Worm (Caenorhabditis elegans) whole organism, young adult: ENCODE data around the gene srt-36.

Source experiments
- B0035.1 ChIP-seq: sonication (generic microtip); optimal IDR thresholded peaks from 2 replicates; lab custom pipeline; 2016; ENCODE audit warnings: missing genetic modification characterization, mild to moderate bottlenecking, missing compliant biosample characterization, missing genotype, missing genetic modification reagents
- D2030.7 ChIP-seq: fragments of 200-800 bp; sonication (Bioruptor generic); IDR thresholded peaks from 2 replicates; pipeline ENCODE4 v1.3.6; 2022; ENCODE audit warnings: missing genetic modification reagents, missing genetic modification characterization, missing compliant biosample characterization
- F10E7.11 ChIP-seq: sonication (generic microtip); optimal IDR thresholded peaks from 2 replicates; lab custom pipeline; 2017; ENCODE audit warnings: mild to moderate bottlenecking, missing genetic modification characterization, moderate library complexity, missing compliant biosample characterization
- F22D6.2 ChIP-seq: sonication (generic microtip); optimal IDR thresholded peaks from 2 replicates; lab custom pipeline; 2016; ENCODE audit warnings: mild to moderate bottlenecking, missing genetic modification characterization, missing compliant biosample characterization
- F23B12.7 ChIP-seq: sonication (generic microtip); optimal IDR thresholded peaks from 2 replicates; lab custom pipeline; 2017; ENCODE audit warnings: missing genetic modification characterization, mild to moderate bottlenecking, missing compliant biosample characterization, antibody characterized with exemption, moderate library complexity; ENCODE audit not compliant: insufficient read depth
- F39B2.1 ChIP-seq: fragments of 200-800 bp; sonication (Bioruptor generic); IDR thresholded peaks from 2 replicates; pipeline ENCODE4 v1.3.6; 2022; ENCODE audit warnings: missing genetic modification reagents, missing genetic modification characterization, missing compliant biosample characterization
- F49E8.2 ChIP-seq: sonication (generic microtip); optimal IDR thresholded peaks from 3 replicates; lab custom pipeline; 2017; ENCODE audit warnings: missing genetic modification characterization, mild to moderate bottlenecking, missing compliant biosample characterization, antibody characterized with exemption, moderate library complexity; ENCODE audit not compliant: insufficient read depth
- F57A8.1 ChIP-seq: fragments of 200-800 bp; sonication (Bioruptor generic); optimal IDR thresholded peaks from 2 replicates; lab custom pipeline; 2018; ENCODE audit warnings: mild to moderate bottlenecking, missing genetic modification characterization, moderate library complexity, missing compliant biosample characterization
- K11D2.4 ChIP-seq: fragments of 200-800 bp; sonication (Bioruptor generic); IDR thresholded peaks from 2 replicates; pipeline ENCODE4 v1.3.6; 2022; ENCODE audit warnings: missing genetic modification reagents, missing genetic modification characterization, missing compliant biosample characterization
- Y53G8AR.9 ChIP-seq: fragments of 200-800 bp; sonication (Bioruptor generic); conservative IDR thresholded peaks from 2 replicates; pipeline ENCODE4 v1.3.6; 2022; ENCODE audit warnings: missing genetic modification reagents, missing genetic modification characterization, missing compliant biosample characterization
- ZK185.1 ChIP-seq: sonication (generic microtip); optimal IDR thresholded peaks from 2 replicates; lab custom pipeline; 2016; ENCODE audit warnings: mild to moderate bottlenecking, missing genetic modification characterization, missing compliant biosample characterization; ENCODE audit not compliant: poor library complexity, severe bottlenecking
- aptf-2 ChIP-seq: fragments of 200-800 bp; sonication (Bioruptor generic); conservative IDR thresholded peaks from 2 replicates; pipeline ENCODE4 v1.3.6; 2022; ENCODE audit warnings: missing genetic modification reagents, missing genetic modification characterization, missing compliant biosample characterization
- attf-3 ChIP-seq: fragments of 200-800 bp; sonication (Bioruptor generic); conservative IDR thresholded peaks from 2 replicates; pipeline ENCODE4 v1.3.6; 2022; ENCODE audit warnings: missing genetic modification reagents, missing genetic modification characterization, missing compliant biosample characterization
- bed-2 ChIP-seq: fragments of 200-800 bp; sonication (Bioruptor generic); IDR thresholded peaks from 2 replicates; pipeline ENCODE4 v1.3.6; 2022; ENCODE audit warnings: missing genetic modification reagents, missing genetic modification characterization, missing compliant biosample characterization
- cebp-1 ChIP-seq, 2 experiments: fragments of 200-800 bp in 1 of 2; sonication (Bioruptor generic) in 1 of 2; sonication (generic microtip) in 1 of 2; IDR thresholded peaks in 1 of 2; optimal IDR thresholded peaks in 1 of 2; 2 replicates each; pipeline versions ENCODE4 v1.3.6 to Lab custom; 2017 to 2022; ENCODE audit warnings: missing compliant biosample characterization in 2 of 2, missing genetic modification characterization in 2 of 2, mild to moderate bottlenecking in 1 of 2, missing genetic modification reagents in 1 of 2, moderate library complexity in 1 of 2
- ceh-27 ChIP-seq: fragments of 200-800 bp; sonication (Bioruptor generic); optimal IDR thresholded peaks from 2 replicates; lab custom pipeline; 2018; ENCODE audit warnings: mild to moderate bottlenecking, missing genetic modification characterization, moderate library complexity, missing compliant biosample characterization
- ceh-79 ChIP-seq: sonication (generic microtip); optimal IDR thresholded peaks from 2 replicates; lab custom pipeline; 2017; ENCODE audit warnings: mild to moderate bottlenecking, missing genetic modification characterization, missing compliant biosample characterization
- die-1 ChIP-seq: sonication (generic microtip); optimal IDR thresholded peaks from 2 replicates; lab custom pipeline; 2016; ENCODE audit warnings: missing genotype, mild to moderate bottlenecking, missing genetic modification characterization, missing compliant biosample characterization
- egl-18 ChIP-seq: fragments of 200-800 bp; sonication (Bioruptor generic); IDR thresholded peaks from 2 replicates; pipeline ENCODE4 v1.3.6; 2022; ENCODE audit warnings: missing genetic modification reagents, missing genetic modification characterization, missing compliant biosample characterization
- fkh-3 ChIP-seq: sonication (generic microtip); optimal IDR thresholded peaks from 2 replicates; lab custom pipeline; 2016; ENCODE audit warnings: mild to moderate bottlenecking, missing genetic modification characterization, missing compliant biosample characterization
- gei-17 ChIP-seq: fragments of 200-800 bp; sonication (Bioruptor generic); optimal IDR thresholded peaks from 2 replicates; lab custom pipeline; 2018; ENCODE audit warnings: mild to moderate bottlenecking, missing genetic modification characterization, missing compliant biosample characterization
- hmg-20 ChIP-seq: fragments of 200-800 bp; sonication (Bioruptor generic); IDR thresholded peaks from 2 replicates; pipeline ENCODE4 v1.3.6; 2022; ENCODE audit warnings: missing genetic modification reagents, missing genetic modification characterization, missing compliant biosample characterization
- hrde-1 ChIP-seq: sonication (generic microtip); optimal IDR thresholded peaks from 2 replicates; lab custom pipeline; 2016; ENCODE audit warnings: missing genetic modification characterization, mild to moderate bottlenecking, missing compliant biosample characterization, moderate library complexity, missing genotype, missing genetic modification reagents, borderline replicate concordance
- let-607 ChIP-seq, 2 experiments: fragments of 200-800 bp in 1 of 2; sonication (Bioruptor generic) in 1 of 2; sonication (generic microtip) in 1 of 2; optimal IDR thresholded peaks; 2 replicates each; lab custom pipeline; 2016 to 2018; ENCODE audit warnings: mild to moderate bottlenecking in 2 of 2, missing compliant biosample characterization in 2 of 2, missing genetic modification characterization in 2 of 2, moderate library complexity in 2 of 2, missing genotype in 1 of 2
- lin-35 ChIP-seq, 3 experiments: fragments of 150-350 bp in 2 of 3; sonication (generic microtip) in 1 of 3; optimal IDR thresholded peaks; 2 replicates each; lab custom pipeline; 2014 to 2018; ENCODE audit warnings: missing biosample characterization in 3 of 3, missing genetic modification characterization in 3 of 3, missing genetic modification reagents in 3 of 3
- lin-40 ChIP-seq: sonication (generic microtip); optimal IDR thresholded peaks from 2 replicates; lab custom pipeline; 2016; ENCODE audit warnings: missing genetic modification characterization, mild to moderate bottlenecking, missing compliant biosample characterization, missing genotype, missing genetic modification reagents
- lir-1 ChIP-seq: fragments of 200-800 bp; sonication (Bioruptor generic); conservative IDR thresholded peaks from 2 replicates; pipeline ENCODE4 v1.3.6; 2022; ENCODE audit warnings: missing genetic modification reagents, missing genetic modification characterization, missing compliant biosample characterization
- madf-8 ChIP-seq: fragments of 200-800 bp; sonication (Bioruptor generic); conservative IDR thresholded peaks from 2 replicates; pipeline ENCODE4 v1.3.6; 2022; ENCODE audit warnings: missing genetic modification reagents, missing genetic modification characterization, missing compliant biosample characterization
- mcd-1 ChIP-seq: fragments of 200-800 bp; sonication (Bioruptor generic); IDR thresholded peaks from 2 replicates; pipeline ENCODE4 v1.3.6; 2022; ENCODE audit warnings: missing genetic modification reagents, missing genetic modification characterization, missing compliant biosample characterization
- mes-4 ChIP-seq: sonication (generic microtip); optimal IDR thresholded peaks from 2 replicates; lab custom pipeline; 2016; ENCODE audit warnings: missing genotype, missing genetic modification characterization, missing compliant biosample characterization
- nfya-2 ChIP-seq: fragments of 200-800 bp; sonication (Bioruptor generic); IDR thresholded peaks from 2 replicates; pipeline ENCODE4 v1.3.6; 2022; ENCODE audit warnings: missing genetic modification reagents, missing genetic modification characterization, missing compliant biosample characterization
- rcor-1 ChIP-seq: fragments of 200-800 bp; sonication (Bioruptor generic); IDR thresholded peaks from 2 replicates; pipeline ENCODE4 v1.3.6; 2022; ENCODE audit warnings: missing genetic modification reagents, missing genetic modification characterization, missing compliant biosample characterization
- rec-8 ChIP-seq, 2 experiments: sonication (generic microtip); optimal IDR thresholded peaks; 2 replicates each; lab custom pipeline; 2016; ENCODE audit warnings: mild to moderate bottlenecking in 2 of 2, missing genetic modification characterization in 2 of 2, missing genetic modification reagents in 2 of 2, missing genotype in 2 of 2, missing biosample characterization in 1 of 2, missing compliant biosample characterization in 1 of 2, moderate library complexity in 1 of 2
- sdz-38 ChIP-seq: sonication (generic microtip); optimal IDR thresholded peaks from 2 replicates; lab custom pipeline; 2016; ENCODE audit warnings: missing genotype, missing genetic modification characterization, missing compliant biosample characterization
- snpc-1.3 ChIP-seq: sonication (generic microtip); optimal IDR thresholded peaks from 2 replicates; lab custom pipeline; 2017; ENCODE audit warnings: missing genetic modification characterization, mild to moderate bottlenecking, missing compliant biosample characterization, antibody characterized with exemption, moderate library complexity, missing genotype, missing genetic modification reagents; ENCODE audit not compliant: insufficient read depth
- snpc-4 ChIP-seq, 5 experiments: fragments of 150-350 bp in 1 of 5; sonication (generic microtip) in 4 of 5; optimal IDR thresholded peaks; 2 replicates each; lab custom pipeline; 2014 to 2018; ENCODE audit warnings: missing genetic modification characterization in 5 of 5, missing biosample characterization in 3 of 5, antibody characterized with exemption in 2 of 5, mild to moderate bottlenecking in 2 of 5, missing compliant biosample characterization in 2 of 5, missing genotype in 2 of 5, moderate library complexity in 2 of 5, missing genetic modification reagents in 1 of 5
- tbp1 ChIP-seq: fragments of 200-800 bp; sonication (Bioruptor generic); optimal IDR thresholded peaks from 2 replicates; lab custom pipeline; 2018; ENCODE audit warnings: mild to moderate bottlenecking, missing genetic modification characterization, missing compliant biosample characterization
- tbx-9 ChIP-seq: sonication (generic microtip); optimal IDR thresholded peaks from 2 replicates; lab custom pipeline; 2016; ENCODE audit warnings: borderline replicate concordance, missing genetic modification characterization, inconsistent platforms, missing compliant biosample characterization
- unc-62 ChIP-seq: fragments of 150-350 bp; optimal IDR thresholded peaks from 2 replicates; lab custom pipeline; 2014; ENCODE audit warnings: missing biosample characterization, missing genetic modification reagents, missing genetic modification characterization
- zim-3 ChIP-seq: sonication (generic microtip); optimal IDR thresholded peaks from 2 replicates; lab custom pipeline; 2017; ENCODE audit warnings: mild to moderate bottlenecking, missing genetic modification characterization, moderate library complexity, missing compliant biosample characterization
- ztf-18 ChIP-seq: sonication (generic microtip); optimal IDR thresholded peaks from 2 replicates; lab custom pipeline; 2016; ENCODE audit warnings: missing genotype, mild to moderate bottlenecking, missing genetic modification characterization, missing compliant biosample characterization
- ztf-25 ChIP-seq: fragments of 200-800 bp; sonication (Bioruptor generic); IDR thresholded peaks from 2 replicates; pipeline ENCODE4 v1.3.6; 2022; ENCODE audit warnings: missing genetic modification reagents, missing genetic modification characterization, missing compliant biosample characterization

The srt-36 gene

DNA sequence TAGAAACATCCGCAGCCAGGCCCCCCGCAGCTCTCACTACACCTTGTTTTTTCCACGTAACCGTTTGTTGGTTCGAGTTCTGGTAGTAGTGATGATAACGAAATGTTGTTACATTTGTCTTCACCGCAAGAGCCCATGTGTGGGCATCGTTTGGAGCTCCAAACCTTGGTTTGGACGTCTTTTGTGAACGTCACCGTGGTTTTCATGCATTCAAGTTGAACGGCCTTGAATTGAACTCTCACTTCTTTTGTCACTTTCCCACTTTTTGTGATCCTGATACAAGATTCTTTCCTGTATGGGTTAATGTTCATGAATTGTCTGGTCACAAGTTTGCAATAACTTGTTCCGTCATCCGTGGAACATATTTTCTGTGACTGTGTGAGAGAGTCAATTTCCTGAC, 35.7 kb upstream of the srt-36 start:
- TF ChIP-seq ceh-27 (GFP tag; lab: Kevin White, UChicago) (no peak), lir-1 (GFP tag; lab: Robert Waterston, UW) (no peak), ztf-18 (no peak), gei-17 (no peak), sdz-38 (tag; lab: Kevin White, UChicago) (no peak), aptf-2 (no peak), hmg-20 (GFP tag; lab: Robert Waterston, UW) (no peak), fkh-3 (no peak), snpc-1.3 (tag; lab: Kevin White, UChicago) (no peak), tbx-9 (tag; lab: Kevin White, UChicago) (no peak), egl-18 (GFP tag; lab: Robert Waterston, UW) (no peak), tbp1 (GFP tag; lab: Kevin White, UChicago) (no peak), K11D2.4 (GFP tag; lab: Robert Waterston, UW) (no peak), die-1 (no peak), F10E7.11 (tag; lab: Kevin White, UChicago) (no peak), lin-40 (no peak), attf-3 (no peak), rec-8 (tag; optimal IDR thresholded peaks at IDR 0.05; lab: Kevin White, UChicago) (no peak), let-607 (tag; optimal IDR thresholded peaks at IDR 0.05; lab: Kevin White, UChicago) (no peak), cebp-1 (GFP tag; IDR thresholded peaks at IDR 0.05; lab: Robert Waterston, UW) (no peak), cebp-1 (tag; optimal IDR thresholded peaks at IDR 0.05; lab: Kevin White, UChicago) (no peak)

DNA sequence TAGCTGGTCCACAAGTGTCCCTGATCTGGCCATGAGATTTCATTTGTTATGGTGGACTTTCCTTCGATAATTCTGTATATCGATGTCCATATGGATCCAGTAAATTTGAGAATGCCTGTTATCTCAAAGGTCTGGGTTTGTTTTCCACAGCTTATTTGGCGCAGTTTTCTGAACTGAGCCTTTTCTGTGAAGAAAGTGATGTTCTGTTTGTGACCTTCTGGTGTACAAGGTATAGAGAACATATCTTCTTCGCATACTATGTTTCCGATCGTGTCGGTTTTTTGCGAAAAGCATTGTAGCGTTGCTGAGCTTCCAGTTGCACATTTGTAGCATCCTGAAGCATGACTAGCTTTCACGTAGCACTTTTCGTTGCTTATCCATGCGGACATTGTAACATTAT, 34.7 kb upstream of the srt-36 start:
- TF ChIP-seq mes-4 (no peak), Y53G8AR.9 (GFP tag; lab: Robert Waterston, UW) (no peak), hrde-1 (tag; lab: Kevin White, UChicago) (no peak)

DNA sequence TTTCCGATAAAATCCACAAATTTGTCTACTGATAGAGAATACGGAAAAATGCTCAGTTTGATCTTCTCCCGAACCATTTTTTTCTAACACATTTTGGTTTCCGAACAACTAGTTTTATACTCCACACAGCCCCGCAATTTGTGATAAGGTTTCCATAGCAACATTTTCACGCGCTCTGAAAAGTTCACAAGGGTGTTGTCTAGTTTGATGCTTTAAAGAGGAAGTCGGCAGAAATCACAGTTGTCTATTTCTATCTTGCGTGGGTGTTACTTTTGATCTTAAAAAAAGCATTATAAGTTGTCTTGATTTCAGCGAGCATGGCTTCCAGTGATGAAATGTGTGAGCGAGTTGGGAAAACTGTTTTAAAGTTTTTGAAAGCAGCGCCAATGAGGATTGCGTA, 31.6 kb upstream of the srt-36 start, which contains the start of gene ZC132.3:
TSS of gene ZC132.3 (minus strand) at position 101 of the 400 bp plus-strand sequence.
- TF ChIP-seq K11D2.4 (GFP tag; lab: Robert Waterston, UW) = no peak
- no peak for TF ChIP-seq ceh-79
- TF ChIP-seq B0035.1 (tag; lab: Kevin White, UChicago) = no peak
- no peak for TF ChIP-seq ztf-25
- TF ChIP-seq madf-8 (GFP tag; lab: Robert Waterston, UW) = no peak
- no peak for TF ChIP-seq unc-62 (GFP tag; lab: Kevin White, UChicago)
- no peak for TF ChIP-seq ZK185.1 (tag; lab: Kevin White, UChicago)
- no peak for TF ChIP-seq mcd-1
- TF ChIP-seq rcor-1 (GFP tag; lab: Robert Waterston, UW) = no peak
- TF ChIP-seq zim-3 (tag; lab: Kevin White, UChicago) = no peak

ce11 chrV:4298579-4298978, 30.5 kb upstream of the srt-36 start, which contains the start of gene ZC132.11:
Gene ZC132.11, minus strand, starts transcription at chrV:4298679.
- no peak for TF ChIP-seq F22D6.2 (tag; lab: Kevin White, UChicago)
- TF ChIP-seq F57A8.1 (GFP tag; lab: Kevin White, UChicago) = no peak
- TF ChIP-seq lin-35 (GFP tag; optimal IDR thresholded peaks at IDR 0.05; lab: Kevin White, UChicago) = no peak
- TF ChIP-seq mes-4 = no peak
- no peak for TF ChIP-seq F39B2.1 (GFP tag; lab: Robert Waterston, UW)
- no peak for TF ChIP-seq ztf-18
- TF ChIP-seq F49E8.2 (tag; lab: Kevin White, UChicago) = no peak
- no peak for TF ChIP-seq bed-2 (GFP tag; lab: Robert Waterston, UW)
- TF ChIP-seq die-1 = no peak
- TF ChIP-seq egl-18 (GFP tag; lab: Robert Waterston, UW) = no peak
- no peak for TF ChIP-seq D2030.7 (GFP tag; lab: Robert Waterston, UW)
- TF ChIP-seq nfya-2 = no peak
- no peak for TF ChIP-seq hmg-20 (GFP tag; lab: Robert Waterston, UW)
- no peak for TF ChIP-seq snpc-4 (GFP tag; optimal IDR thresholded peaks at IDR 0.05; lab: Kevin White, UChicago)
- TF ChIP-seq snpc-4 (tag; optimal IDR thresholded peaks at IDR 0.05; lab: Kevin White, UChicago) = no peak
- TF ChIP-seq F23B12.7 (tag; lab: Kevin White, UChicago) = no peak
